Worm (Caenorhabditis elegans) whole organism, mixed stage, embryonic: ENCODE measurements around the gene K11H12.8.

Experiments used
- blmp-1 ChIP-seq: fragments of 150-350 bp; optimal IDR thresholded peaks from 2 replicates; lab custom pipeline; 2014; ENCODE audit warnings: missing biosample characterization, missing genetic modification characterization
- elt-3 ChIP-seq: fragments of 150-350 bp; optimal IDR thresholded peaks from 2 replicates; lab custom pipeline; 2014; ENCODE audit warnings: missing biosample characterization, missing genetic modification characterization
- hlh-1 ChIP-seq: fragments of 150-350 bp; optimal IDR thresholded peaks from 2 replicates; lab custom pipeline; 2014; ENCODE audit warnings: missing biosample characterization, missing genetic modification reagents, missing genetic modification characterization
- nhr-12 ChIP-seq: fragments of 150-350 bp; optimal IDR thresholded peaks from 2 replicates; lab custom pipeline; 2014; ENCODE audit warnings: missing biosample characterization, missing genetic modification characterization
- nhr-237 ChIP-seq: fragments of 150-350 bp; optimal IDR thresholded peaks from 2 replicates; lab custom pipeline; 2014; ENCODE audit warnings: missing biosample characterization, missing genetic modification characterization
- nhr-28 ChIP-seq: fragments of 150-350 bp; optimal IDR thresholded peaks from 2 replicates; lab custom pipeline; 2014; ENCODE audit warnings: missing biosample characterization, missing genetic modification characterization
- nhr-76 ChIP-seq: sonication (generic microtip); optimal IDR thresholded peaks from 2 replicates; lab custom pipeline; 2017; ENCODE audit warnings: missing biosample characterization, missing genetic modification characterization
- pha-4 ChIP-seq: fragments of 150-350 bp; optimal IDR thresholded peaks from 2 replicates; lab custom pipeline; 2018; ENCODE audit warnings: missing biosample characterization, missing genetic modification reagents, missing genetic modification characterization
- snpc-4 ChIP-seq: fragments of 150-350 bp; optimal IDR thresholded peaks from 2 replicates; lab custom pipeline; 2014; ENCODE audit warnings: missing biosample characterization, missing genetic modification characterization
- sptf-1 ChIP-seq: sonication (generic microtip); optimal IDR thresholded peaks from 2 replicates; lab custom pipeline; 2017; ENCODE audit warnings: mild to moderate bottlenecking, missing genetic modification characterization, moderate library complexity, missing compliant biosample characterization
- unc-120 ChIP-seq: sonication (generic microtip); optimal IDR thresholded peaks from 2 replicates; lab custom pipeline; 2017; ENCODE audit warnings: missing genetic modification characterization, missing compliant biosample characterization; ENCODE audit not compliant: poor library complexity, severe bottlenecking
- ztf-11 ChIP-seq: fragments of 150-350 bp; optimal IDR thresholded peaks from 2 replicates; lab custom pipeline; 2014; ENCODE audit warnings: missing biosample characterization, missing genetic modification characterization

ce11 chrIV:648362-648761 is 6.8 kb upstream of the K11H12.8 start:
- TF ChIP-seq nhr-12 (tag; lab: Kevin White, UChicago): no peak
- no peak for TF ChIP-seq hlh-1
- no peak for TF ChIP-seq unc-120
- no peak for TF ChIP-seq ztf-11 (tag; lab: Kevin White, UChicago)
- TF ChIP-seq snpc-4 (tag; lab: Kevin White, UChicago): no peak
- no peak for TF ChIP-seq elt-3
- TF ChIP-seq sptf-1 (tag; lab: Kevin White, UChicago): no peak
- no peak for TF ChIP-seq nhr-237 (tag; lab: Kevin White, UChicago)
- TF ChIP-seq blmp-1 (tag; lab: Kevin White, UChicago): no peak
- TF ChIP-seq nhr-28 (tag; lab: Kevin White, UChicago): no peak
- TF ChIP-seq pha-4 (tag; lab: Kevin White, UChicago): no peak
- no peak for TF ChIP-seq nhr-76 (tag; lab: Kevin White, UChicago)
